Worm (Caenorhabditis elegans) whole organism, young adult: ENCODE results near the gene mlt-8.

Experiments
- B0261.1 ChIP-seq: sonication (generic microtip); optimal IDR thresholded peaks from 2 replicates; lab custom pipeline; 2016; ENCODE audit warnings: mild to moderate bottlenecking, missing genetic modification characterization, moderate library complexity, missing compliant biosample characterization
- B0336.3 ChIP-seq: fragments of 200-800 bp; sonication (Bioruptor generic); IDR thresholded peaks from 2 replicates; pipeline ENCODE4 v1.3.6; 2022; ENCODE audit warnings: missing genetic modification characterization, missing compliant biosample characterization
- F23B12.7 ChIP-seq: sonication (generic microtip); optimal IDR thresholded peaks from 2 replicates; lab custom pipeline; 2017; ENCODE audit warnings: missing genetic modification characterization, mild to moderate bottlenecking, missing compliant biosample characterization, antibody characterized with exemption, moderate library complexity; ENCODE audit not compliant: insufficient read depth
- F33H1.4 ChIP-seq: fragments of 200-800 bp; sonication (Bioruptor generic); IDR thresholded peaks from 2 replicates; pipeline ENCODE4 v1.3.6; 2022; ENCODE audit warnings: missing genetic modification reagents, missing genetic modification characterization, missing compliant biosample characterization
- T07F8.4 ChIP-seq: sonication (generic microtip); optimal IDR thresholded peaks from 2 replicates; lab custom pipeline; 2016; ENCODE audit warnings: mild to moderate bottlenecking, missing genetic modification characterization, moderate library complexity, missing compliant biosample characterization
- Y53G8AR.9 ChIP-seq: fragments of 200-800 bp; sonication (Bioruptor generic); conservative IDR thresholded peaks from 2 replicates; pipeline ENCODE4 v1.3.6; 2022; ENCODE audit warnings: missing genetic modification reagents, missing genetic modification characterization, missing compliant biosample characterization
- Y95B8A.8 ChIP-seq: fragments of 200-800 bp; sonication (Bioruptor generic); IDR thresholded peaks from 2 replicates; pipeline ENCODE4 v1.3.6; 2022; ENCODE audit warnings: missing genetic modification reagents, missing genetic modification characterization, missing compliant biosample characterization
- akir-1 ChIP-seq: fragments of 200-800 bp; sonication (Bioruptor generic); optimal IDR thresholded peaks from 2 replicates; lab custom pipeline; 2018; ENCODE audit warnings: mild to moderate bottlenecking, missing genetic modification characterization, moderate library complexity, missing compliant biosample characterization
- athp-1 ChIP-seq: sonication (generic microtip); optimal IDR thresholded peaks from 2 replicates; lab custom pipeline; 2017; ENCODE audit warnings: mild to moderate bottlenecking, missing genetic modification characterization, missing compliant biosample characterization
- cebp-2 ChIP-seq: fragments of 200-800 bp; sonication (Bioruptor generic); IDR thresholded peaks from 2 replicates; pipeline ENCODE4 v1.3.6; 2022; ENCODE audit warnings: missing genetic modification characterization, missing compliant biosample characterization
- ceh-100 ChIP-seq: fragments of 200-800 bp; sonication (Bioruptor generic); IDR thresholded peaks from 2 replicates; pipeline ENCODE4 v1.3.6; 2022; ENCODE audit warnings: missing genetic modification reagents, missing genetic modification characterization, missing compliant biosample characterization
- ceh-58 ChIP-seq: fragments of 200-800 bp; sonication (Bioruptor generic); IDR thresholded peaks from 2 replicates; pipeline ENCODE4 v1.3.6; 2022; ENCODE audit warnings: missing genetic modification characterization, missing compliant biosample characterization
- egl-44 ChIP-seq: fragments of 200-800 bp; sonication (Bioruptor generic); IDR thresholded peaks from 2 replicates; pipeline ENCODE4 v1.3.6; 2022; ENCODE audit warnings: missing genetic modification reagents, missing genetic modification characterization, missing compliant biosample characterization
- let-607 ChIP-seq, 2 experiments: fragments of 200-800 bp in 1 of 2; sonication (Bioruptor generic) in 1 of 2; sonication (generic microtip) in 1 of 2; optimal IDR thresholded peaks; 2 replicates each; lab custom pipeline; 2016 to 2018; ENCODE audit warnings: mild to moderate bottlenecking in 2 of 2, missing compliant biosample characterization in 2 of 2, missing genetic modification characterization in 2 of 2, moderate library complexity in 2 of 2, missing genotype in 1 of 2
- madf-6 ChIP-seq: fragments of 200-800 bp; sonication (Bioruptor generic); IDR thresholded peaks from 2 replicates; pipeline ENCODE4 v1.3.6; 2022; ENCODE audit warnings: missing genetic modification reagents, missing genetic modification characterization, missing compliant biosample characterization
- mel-28 ChIP-seq: sonication (generic microtip); optimal IDR thresholded peaks from 2 replicates; lab custom pipeline; 2016; ENCODE audit warnings: borderline replicate concordance, mild to moderate bottlenecking, missing genetic modification characterization, missing compliant biosample characterization
- nfya-2 ChIP-seq: fragments of 200-800 bp; sonication (Bioruptor generic); IDR thresholded peaks from 2 replicates; pipeline ENCODE4 v1.3.6; 2022; ENCODE audit warnings: missing genetic modification reagents, missing genetic modification characterization, missing compliant biosample characterization
- nhr-179 ChIP-seq: sonication (generic microtip); optimal IDR thresholded peaks from 2 replicates; lab custom pipeline; 2016; ENCODE audit warnings: mild to moderate bottlenecking, missing genetic modification characterization, missing compliant biosample characterization
- nhr-80 ChIP-seq: sonication (generic microtip); optimal IDR thresholded peaks from 2 replicates; lab custom pipeline; 2016; ENCODE audit warnings: missing genetic modification characterization, missing compliant biosample characterization
- rcor-1 ChIP-seq: fragments of 200-800 bp; sonication (Bioruptor generic); IDR thresholded peaks from 2 replicates; pipeline ENCODE4 v1.3.6; 2022; ENCODE audit warnings: missing genetic modification reagents, missing genetic modification characterization, missing compliant biosample characterization
- rec-8 ChIP-seq, 2 experiments: sonication (generic microtip); optimal IDR thresholded peaks; 2 replicates each; lab custom pipeline; 2016; ENCODE audit warnings: mild to moderate bottlenecking in 2 of 2, missing genetic modification characterization in 2 of 2, missing genetic modification reagents in 2 of 2, missing genotype in 2 of 2, missing biosample characterization in 1 of 2, missing compliant biosample characterization in 1 of 2, moderate library complexity in 1 of 2
- rpc-1 ChIP-seq, 2 experiments: fragments of 150-350 bp in 1 of 2; sonication (generic microtip) in 1 of 2; optimal IDR thresholded peaks; 2 replicates each; lab custom pipeline; 2014 to 2018; ENCODE audit warnings: missing biosample characterization in 1 of 2, missing genetic modification characterization in 1 of 2, missing genetic modification reagents in 1 of 2, missing genotype in 1 of 2
- sdz-38 ChIP-seq: sonication (generic microtip); optimal IDR thresholded peaks from 2 replicates; lab custom pipeline; 2016; ENCODE audit warnings: missing genotype, missing genetic modification characterization, missing compliant biosample characterization
- tbp1 ChIP-seq: fragments of 200-800 bp; sonication (Bioruptor generic); optimal IDR thresholded peaks from 2 replicates; lab custom pipeline; 2018; ENCODE audit warnings: mild to moderate bottlenecking, missing genetic modification characterization, missing compliant biosample characterization
- zim-3 ChIP-seq: sonication (generic microtip); optimal IDR thresholded peaks from 2 replicates; lab custom pipeline; 2017; ENCODE audit warnings: mild to moderate bottlenecking, missing genetic modification characterization, moderate library complexity, missing compliant biosample characterization
- ztf-25 ChIP-seq: fragments of 200-800 bp; sonication (Bioruptor generic); IDR thresholded peaks from 2 replicates; pipeline ENCODE4 v1.3.6; 2022; ENCODE audit warnings: missing genetic modification reagents, missing genetic modification characterization, missing compliant biosample characterization

Gene mlt-8

DNA sequence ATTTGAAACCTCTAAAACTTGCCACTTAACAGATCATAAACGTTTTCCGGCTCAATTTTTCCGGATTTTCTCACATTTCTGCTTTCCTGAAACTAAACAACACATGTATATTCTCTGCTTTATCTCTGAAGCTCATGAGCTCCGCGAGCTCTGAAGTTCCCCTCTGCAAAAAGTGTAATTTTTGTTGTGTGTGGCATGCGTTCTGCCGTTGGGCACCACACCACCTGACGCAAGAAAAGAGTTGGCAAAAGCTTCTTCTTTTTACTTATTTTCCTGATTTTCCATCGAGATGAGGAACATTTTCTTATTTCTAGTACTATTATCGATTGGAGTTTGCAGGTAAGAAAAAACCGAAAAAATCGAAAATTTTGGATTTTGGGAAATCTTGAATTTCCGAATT, 45.5 kb downstream of the mlt-8 start, which contains the start of gene lgc-34:
lgc-34 (plus strand) TSS at position 200 of the 400 bp plus-strand sequence.
- TF ChIP-seq akir-1 (GFP tag; lab: Kevin White, UChicago), result no peak
- TF ChIP-seq mel-28, result no peak
- no peak for TF ChIP-seq F33H1.4 (GFP tag; lab: Robert Waterston, UW)
- no peak for TF ChIP-seq F23B12.7 (tag; lab: Kevin White, UChicago)
- no peak for TF ChIP-seq ceh-100
- TF ChIP-seq sdz-38 (tag; lab: Kevin White, UChicago), result no peak
- TF ChIP-seq zim-3 (tag; lab: Kevin White, UChicago), result no peak
- TF ChIP-seq nfya-2 (GFP tag; lab: Robert Waterston, UW), result no peak
- TF ChIP-seq ceh-58 (GFP tag; lab: Robert Waterston, UW), result no peak
- no peak for TF ChIP-seq cebp-2 (GFP tag; lab: Robert Waterston, UW)
- TF ChIP-seq egl-44 (GFP tag; lab: Robert Waterston, UW), result no peak
- TF ChIP-seq T07F8.4 (tag; lab: Kevin White, UChicago), result no peak
- TF ChIP-seq tbp1 (GFP tag; lab: Kevin White, UChicago), result no peak
- no peak for TF ChIP-seq madf-6 (GFP tag; lab: Robert Waterston, UW)
- no peak for TF ChIP-seq nhr-179 (tag; lab: Kevin White, UChicago)
- no peak for TF ChIP-seq let-607 (tag; optimal IDR thresholded peaks at IDR 0.05; lab: Kevin White, UChicago)

DNA sequence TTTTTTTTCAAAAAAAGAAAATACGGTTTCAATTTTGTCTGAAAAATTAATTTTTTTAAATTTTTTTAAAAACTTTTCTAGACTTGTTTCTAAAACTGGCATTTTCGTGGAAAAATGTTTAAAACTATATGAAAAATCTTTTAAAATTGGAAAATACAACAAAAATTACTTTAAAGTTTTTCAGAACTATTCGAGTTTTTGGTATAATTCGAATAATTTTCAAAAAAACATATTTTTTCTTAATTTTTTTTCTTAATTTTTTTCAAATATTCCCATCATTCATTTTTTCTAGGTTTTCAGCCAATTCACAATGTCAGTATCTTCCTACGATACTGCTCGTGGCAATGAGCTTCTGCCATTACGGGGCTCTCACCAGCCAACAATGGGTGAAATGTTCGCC, 49.6 kb downstream of the mlt-8 start, which contains the start of gene slc-36.2:
slc-36.2 (plus strand) TSS at position 301 of the 400 bp plus-strand sequence.
- TF ChIP-seq ztf-25 (no peak), rcor-1 (GFP tag; lab: Robert Waterston, UW) (no peak), B0336.3 (GFP tag; lab: Robert Waterston, UW) (no peak), Y95B8A.8 (GFP tag; lab: Robert Waterston, UW) (no peak), Y53G8AR.9 (GFP tag; lab: Robert Waterston, UW) (no peak), rec-8 (tag; optimal IDR thresholded peaks at IDR 0.05; lab: Kevin White, UChicago) (no peak), athp-1 (tag; lab: Kevin White, UChicago) (no peak), B0261.1 (tag; lab: Kevin White, UChicago) (no peak)

DNA sequence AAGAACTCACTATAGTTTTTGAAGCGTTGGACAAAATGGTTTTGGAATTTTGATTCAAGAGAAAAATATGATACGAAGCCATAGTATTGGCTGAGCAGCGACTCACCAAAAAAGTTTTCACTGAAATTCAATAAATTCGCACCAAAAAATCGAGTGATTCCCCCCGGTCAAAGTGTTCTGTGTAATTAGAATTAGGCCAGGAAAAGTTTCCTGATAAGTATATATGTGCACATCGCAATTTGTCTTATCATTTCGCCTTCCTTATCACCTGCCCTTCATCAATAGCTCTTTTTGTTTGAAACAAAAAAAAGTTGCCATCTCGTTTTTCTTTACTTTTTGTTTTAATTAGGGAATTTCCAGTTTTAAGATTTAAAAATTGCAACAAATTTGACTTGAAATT, 50.2 kb downstream of the mlt-8 start:
- no peak for TF ChIP-seq rpc-1 (optimal IDR thresholded peaks at IDR 0.05; lab: Kevin White, UChicago)
- no peak for TF ChIP-seq rpc-1 (tag; optimal IDR thresholded peaks at IDR 0.05; lab: Kevin White, UChicago)
- peak; percentile 53 for TF ChIP-seq nhr-80 (tag; lab: Kevin White, UChicago)
